Worm (Caenorhabditis elegans) whole organism, mixed stage, embryonic: ENCODE measurements around the gene nhr-258.
A peak's percentile ranks its signal among the peaks of the same experiment; 100 is the strongest.

Experiments used
- M03D4.4 ChIP-seq: sonication (generic microtip); optimal IDR thresholded peaks from 2 replicates; lab custom pipeline; 2017; ENCODE audit warnings: mild to moderate bottlenecking, missing genetic modification characterization, missing compliant biosample characterization
- bed-3 ChIP-seq: fragments of 200-800 bp; sonication (Bioruptor generic); optimal IDR thresholded peaks from 3 replicates; lab custom pipeline; 2018; ENCODE audit warnings: mild to moderate bottlenecking, missing genetic modification characterization, moderate library complexity, missing compliant biosample characterization
- blmp-1 ChIP-seq: fragments of 150-350 bp; optimal IDR thresholded peaks from 2 replicates; lab custom pipeline; 2014; ENCODE audit warnings: missing biosample characterization, missing genetic modification characterization
- ceh-39 ChIP-seq: fragments of 150-350 bp; optimal IDR thresholded peaks from 2 replicates; lab custom pipeline; 2014; ENCODE audit warnings: missing biosample characterization, missing genetic modification characterization
- ceh-43 ChIP-seq: fragments of 200-800 bp; sonication (Bioruptor generic); optimal IDR thresholded peaks from 2 replicates; lab custom pipeline; 2018; ENCODE audit warnings: mild to moderate bottlenecking, missing genetic modification characterization, moderate library complexity, missing compliant biosample characterization
- ceh-83 ChIP-seq: fragments of 200-800 bp; sonication (Bioruptor generic); optimal IDR thresholded peaks from 2 replicates; lab custom pipeline; 2018; ENCODE audit warnings: mild to moderate bottlenecking, missing genetic modification characterization, missing compliant biosample characterization
- ces-1 ChIP-seq: fragments of 150-350 bp; optimal IDR thresholded peaks from 2 replicates; lab custom pipeline; 2014; ENCODE audit warnings: missing biosample characterization, missing genetic modification reagents, missing genetic modification characterization
- cnd-1 ChIP-seq: fragments of 200-800 bp; sonication (Bioruptor generic); optimal IDR thresholded peaks from 2 replicates; lab custom pipeline; 2018; ENCODE audit warnings: mild to moderate bottlenecking, missing genetic modification characterization, missing compliant biosample characterization
- drap-1 ChIP-seq: fragments of 200-800 bp; sonication (Bioruptor generic); optimal IDR thresholded peaks from 3 replicates; lab custom pipeline; 2018; ENCODE audit warnings: mild to moderate bottlenecking, missing genetic modification characterization, missing compliant biosample characterization
- elt-1 ChIP-seq: sonication (generic microtip); optimal IDR thresholded peaks from 2 replicates; lab custom pipeline; 2017; ENCODE audit warnings: missing genetic modification characterization, mild to moderate bottlenecking, missing compliant biosample characterization, antibody characterized with exemption, moderate library complexity, borderline replicate concordance; ENCODE audit not compliant: insufficient read depth
- elt-3 ChIP-seq: fragments of 150-350 bp; optimal IDR thresholded peaks from 2 replicates; lab custom pipeline; 2014; ENCODE audit warnings: missing biosample characterization, missing genetic modification characterization
- flh-1 ChIP-seq: fragments of 200-800 bp; sonication (Bioruptor generic); optimal IDR thresholded peaks from 2 replicates; lab custom pipeline; 2018; ENCODE audit warnings: mild to moderate bottlenecking, missing genetic modification characterization, moderate library complexity, missing compliant biosample characterization
- ham-2 ChIP-seq: fragments of 200-800 bp; sonication (Bioruptor generic); optimal IDR thresholded peaks from 2 replicates; lab custom pipeline; 2018; ENCODE audit warnings: mild to moderate bottlenecking, missing genetic modification characterization, missing compliant biosample characterization
- hlh-1 ChIP-seq: fragments of 150-350 bp; optimal IDR thresholded peaks from 2 replicates; lab custom pipeline; 2014; ENCODE audit warnings: missing biosample characterization, missing genetic modification reagents, missing genetic modification characterization
- lin-13 ChIP-seq: fragments of 150-350 bp; optimal IDR thresholded peaks from 2 replicates; lab custom pipeline; 2014; ENCODE audit warnings: missing biosample characterization, missing genetic modification characterization
- lin-32 ChIP-seq: fragments of 200-800 bp; sonication (Bioruptor generic); optimal IDR thresholded peaks from 2 replicates; lab custom pipeline; 2018; ENCODE audit warnings: mild to moderate bottlenecking, missing genetic modification characterization, missing compliant biosample characterization
- lsy-2 ChIP-seq: fragments of 150-350 bp; optimal IDR thresholded peaks from 2 replicates; lab custom pipeline; 2014; ENCODE audit warnings: missing biosample characterization, missing genetic modification characterization
- mab-5 ChIP-seq: fragments of 150-350 bp; optimal IDR thresholded peaks from 2 replicates; lab custom pipeline; 2014; ENCODE audit warnings: missing biosample characterization, missing genetic modification characterization
- mep-1 ChIP-seq: fragments of 150-350 bp; optimal IDR thresholded peaks from 2 replicates; lab custom pipeline; 2017; ENCODE audit warnings: missing biosample characterization, missing genetic modification reagents, missing genetic modification characterization, inconsistent platforms
- mls-2 ChIP-seq: sonication (generic microtip); optimal IDR thresholded peaks from 2 replicates; lab custom pipeline; 2016; ENCODE audit warnings: mild to moderate bottlenecking, missing genetic modification characterization, moderate library complexity, missing compliant biosample characterization
- nhr-12 ChIP-seq: fragments of 150-350 bp; optimal IDR thresholded peaks from 2 replicates; lab custom pipeline; 2014; ENCODE audit warnings: missing biosample characterization, missing genetic modification characterization
- nhr-2 ChIP-seq: fragments of 150-350 bp; optimal IDR thresholded peaks from 2 replicates; lab custom pipeline; 2014; ENCODE audit warnings: missing biosample characterization, missing genetic modification characterization
- nhr-237 ChIP-seq: fragments of 150-350 bp; optimal IDR thresholded peaks from 2 replicates; lab custom pipeline; 2014; ENCODE audit warnings: missing biosample characterization, missing genetic modification characterization
- nhr-28 ChIP-seq: fragments of 150-350 bp; optimal IDR thresholded peaks from 2 replicates; lab custom pipeline; 2014; ENCODE audit warnings: missing biosample characterization, missing genetic modification characterization
- nhr-76 ChIP-seq: sonication (generic microtip); optimal IDR thresholded peaks from 2 replicates; lab custom pipeline; 2017; ENCODE audit warnings: missing biosample characterization, missing genetic modification characterization
- sem-2 ChIP-seq: fragments of 200-800 bp; sonication (Bioruptor generic); optimal IDR thresholded peaks from 2 replicates; lab custom pipeline; 2018; ENCODE audit warnings: mild to moderate bottlenecking, missing genetic modification characterization, missing compliant biosample characterization
- snpc-4 ChIP-seq: fragments of 150-350 bp; optimal IDR thresholded peaks from 2 replicates; lab custom pipeline; 2014; ENCODE audit warnings: missing biosample characterization, missing genetic modification characterization
- sptf-1 ChIP-seq: sonication (generic microtip); optimal IDR thresholded peaks from 2 replicates; lab custom pipeline; 2017; ENCODE audit warnings: mild to moderate bottlenecking, missing genetic modification characterization, moderate library complexity, missing compliant biosample characterization
- tbx-8 ChIP-seq: fragments of 200-800 bp; sonication (Bioruptor generic); optimal IDR thresholded peaks from 2 replicates; lab custom pipeline; 2018; ENCODE audit warnings: mild to moderate bottlenecking, missing genetic modification characterization, moderate library complexity, missing compliant biosample characterization
- unc-120 ChIP-seq: sonication (generic microtip); optimal IDR thresholded peaks from 2 replicates; lab custom pipeline; 2017; ENCODE audit warnings: missing genetic modification characterization, missing compliant biosample characterization; ENCODE audit not compliant: poor library complexity, severe bottlenecking
- unc-39 ChIP-seq: fragments of 150-350 bp; optimal IDR thresholded peaks from 2 replicates; lab custom pipeline; 2014; ENCODE audit warnings: missing biosample characterization, missing genetic modification characterization
- unc-62 ChIP-seq: fragments of 150-350 bp; optimal IDR thresholded peaks from 2 replicates; lab custom pipeline; 2014; ENCODE audit warnings: missing biosample characterization, missing genetic modification reagents, missing genetic modification characterization
- zip-8 ChIP-seq: fragments of 150-350 bp; optimal IDR thresholded peaks from 2 replicates; lab custom pipeline; 2014; ENCODE audit warnings: missing biosample characterization, missing genetic modification characterization
- ztf-11 ChIP-seq: fragments of 150-350 bp; optimal IDR thresholded peaks from 2 replicates; lab custom pipeline; 2014; ENCODE audit warnings: missing biosample characterization, missing genetic modification characterization

nhr-258 gene

ce11 chrIV:8044574-8044973 lies at the start of gene nhr-258:
Gene nhr-258, plus strand, starts transcription at chrIV:8044938.
- TF ChIP-seq nhr-12 (tag; lab: Kevin White, UChicago) (no peak), sem-2 (GFP tag; lab: Kevin White, UChicago) (no peak), drap-1 (no peak), zip-8 (tag; lab: Kevin White, UChicago) (no peak), ztf-11 (no peak), nhr-76 (no peak), elt-1 (no peak), ham-2 (GFP tag; lab: Kevin White, UChicago) (no peak), ceh-39 (tag; lab: Kevin White, UChicago) (no peak), nhr-2 (tag; lab: Kevin White, UChicago) (no peak), snpc-4 (no peak), mep-1 (tag; lab: Kevin White, UChicago) (no peak), hlh-1 (no peak), ces-1 (GFP tag; lab: Kevin White, UChicago) (no peak), lin-32 (no peak), nhr-28 (tag; lab: Kevin White, UChicago) (no peak), M03D4.4 (tag; lab: Kevin White, UChicago) (no peak), lin-13 (tag; lab: Kevin White, UChicago) (no peak), unc-39 (tag; lab: Kevin White, UChicago) (no peak)

- no peak for TF ChIP-seq snpc-4
- no peak for TF ChIP-seq nhr-28 (tag; lab: Kevin White, UChicago)
- TF ChIP-seq sptf-1 (tag; lab: Kevin White, UChicago): no peak
- TF ChIP-seq tbx-8 (GFP tag; lab: Kevin White, UChicago): no peak
- no peak for TF ChIP-seq nhr-237 (tag; lab: Kevin White, UChicago)
- peak; percentile 38 for TF ChIP-seq zip-8 (tag; lab: Kevin White, UChicago)
- TF ChIP-seq drap-1: no peak
- TF ChIP-seq nhr-76: no peak
- TF ChIP-seq nhr-2 (tag; lab: Kevin White, UChicago): peak; percentile 85
- no peak for TF ChIP-seq ceh-83 (GFP tag; lab: Kevin White, UChicago)
- no peak for TF ChIP-seq ces-1 (GFP tag; lab: Kevin White, UChicago)
- no peak for TF ChIP-seq ceh-43
- no peak for TF ChIP-seq bed-3 (GFP tag; lab: Kevin White, UChicago)
- TF ChIP-seq nhr-12 (tag; lab: Kevin White, UChicago): no peak
- TF ChIP-seq hlh-1: no peak
These were observed 44.0 kb upstream of the nhr-258 start for ce11 chrIV:8000763-8001162.

ce11 chrIV:8004019-8004418 lies 40.7 kb upstream of the nhr-258 start, which contains the start of gene rig-4:
Gene rig-4, minus strand, starts transcription at chrIV:8004119.
- TF ChIP-seq nhr-28 (tag; lab: Kevin White, UChicago): no peak
- TF ChIP-seq sptf-1 (tag; lab: Kevin White, UChicago): no peak
- no peak for TF ChIP-seq cnd-1 (tag; lab: Kevin White, UChicago)
- no peak for TF ChIP-seq tbx-8 (GFP tag; lab: Kevin White, UChicago)

- TF ChIP-seq ceh-39 (tag; lab: Kevin White, UChicago): no peak
- TF ChIP-seq nhr-2 (tag; lab: Kevin White, UChicago): no peak
- no peak for TF ChIP-seq elt-3 (tag; lab: Kevin White, UChicago)
- TF ChIP-seq sptf-1 (tag; lab: Kevin White, UChicago): no peak
- TF ChIP-seq flh-1 (GFP tag; lab: Kevin White, UChicago): no peak
- no peak for TF ChIP-seq hlh-1
- TF ChIP-seq mep-1 (tag; lab: Kevin White, UChicago): no peak
- TF ChIP-seq lin-32: no peak
- no peak for TF ChIP-seq elt-1
- no peak for TF ChIP-seq bed-3 (GFP tag; lab: Kevin White, UChicago)
- TF ChIP-seq zip-8 (tag; lab: Kevin White, UChicago): no peak
- TF ChIP-seq, all 35 proteins: peak for 0
These were observed 39.4 kb upstream of the nhr-258 start for ce11 chrIV:8005376-8005775.

- TF ChIP-seq ceh-39 (tag; lab: Kevin White, UChicago) (no peak), blmp-1 (tag; lab: Kevin White, UChicago) (no peak), mab-5 (tag; lab: Kevin White, UChicago) (no peak), hlh-1 (no peak), lin-32 (no peak), nhr-2 (tag; lab: Kevin White, UChicago) (peak; percentile 68), unc-120 (tag; lab: Kevin White, UChicago) (no peak), unc-62 (no peak), mls-2 (tag; lab: Kevin White, UChicago) (no peak), cnd-1 (tag; lab: Kevin White, UChicago) (no peak), snpc-4 (no peak), drap-1 (no peak), lsy-2 (tag; lab: Kevin White, UChicago) (no peak), nhr-12 (tag; lab: Kevin White, UChicago) (no peak), nhr-237 (tag; lab: Kevin White, UChicago) (no peak), zip-8 (tag; lab: Kevin White, UChicago) (peak; percentile 51), ces-1 (GFP tag; lab: Kevin White, UChicago) (no peak)
- TF ChIP-seq, all 35 proteins: peak for 2
These were observed 38.6 kb upstream of the nhr-258 start for ce11 chrIV:8006161-8006560.
